Fruit fly (Drosophila melanogaster): ENCODE measurements around the gene CG18273.

The CG18273 gene

dm6 chrX:499589-500041 is 12.2 kb upstream of the CG18273 start (continued):
- TF ChIP-seq gro (GFP tag; optimal IDR thresholded peaks at IDR 0.05) (peak; percentile 92), bowl (GFP tag; IDR thresholded peaks at IDR 0.05) (peak; percentile 35; the same call in 1 of the 2 replicates), CG8924 (tag; optimal IDR thresholded peaks at IDR 0.05) (peak; percentile 86), Dbx (GFP tag; IDR thresholded peaks at IDR 0.05) (peak; percentile 80), NfI (GFP tag; optimal IDR thresholded peaks at IDR 0.05) (peak; percentile 84), CG31224 (GFP tag; IDR thresholded peaks at IDR 0.05) (peak; percentile 44; the same call in 1 of the 2 replicates), CG13287 (GFP tag; IDR thresholded peaks at IDR 0.05; ENCODE audit: partially characterized antibody) (peak; percentile 18), trh (GFP tag; optimal IDR thresholded peaks at IDR 0.05) (no peak), pita (GFP tag; optimal IDR thresholded peaks at IDR 0.05) (no peak), wek (GFP tag; optimal IDR thresholded peaks at IDR 0.05) (peak; percentile 66), CG31388 (GFP tag; optimal IDR thresholded peaks at IDR 0.05) (no peak), Lhr (GFP tag; optimal IDR thresholded peaks at IDR 0.05) (no peak), CG8765 (GFP tag; IDR thresholded peaks at IDR 0.05) (no peak), bab2 (GFP tag; optimal IDR thresholded peaks at IDR 0.05) (peak; percentile 70), zfh1 (GFP tag; IDR thresholded peaks at IDR 0.05) (peak; percentile 53; the same call in 2 of the 3 replicates), sc (optimal IDR thresholded peaks at IDR 0.05) (no peak), sc (GFP tag; optimal IDR thresholded peaks at IDR 0.05) (peak; percentile 28), CG31441 (GFP tag; IDR thresholded peaks at IDR 0.05) (no peak), HmgD (GFP tag; optimal IDR thresholded peaks at IDR 0.05) (peak; percentile 61), tio (GFP tag; optimal IDR thresholded peaks at IDR 0.05) (peak; percentile 64), Sox102F (GFP tag; optimal IDR thresholded peaks at IDR 0.05) (no peak), al (GFP tag; IDR thresholded peaks at IDR 0.05) (peak; percentile 63; the same call in 1 of the 2 replicates), CG15479 (GFP tag; optimal IDR thresholded peaks at IDR 0.05) (no peak), YL-1 (GFP tag; optimal IDR thresholded peaks at IDR 0.05) (peak; percentile 55), CTCF (GFP tag; optimal IDR thresholded peaks at IDR 0.05) (peak; percentile 32), CG10267 (tag; optimal IDR thresholded peaks at IDR 0.05) (peak; percentile 62), CG3407 (GFP tag; optimal IDR thresholded peaks at IDR 0.05) (peak; percentile 71), pb (GFP tag; optimal IDR thresholded peaks at IDR 0.05) (peak; percentile 78), jigr1 (GFP tag; IDR thresholded peaks at IDR 0.05) (no peak), CG10654 (GFP tag; optimal IDR thresholded peaks at IDR 0.05) (peak; percentile 66), klu (GFP tag; IDR thresholded peaks at IDR 0.05) (peak; percentile 48; the same call in 1 of the 2 replicates), da (GFP tag; optimal IDR thresholded peaks at IDR 0.05) (peak; percentile 54), CHES-1-like (GFP tag; optimal IDR thresholded peaks at IDR 0.05) (peak; percentile 81), Ptx1 (GFP tag; IDR thresholded peaks at IDR 0.05) (peak; percentile 72), Gug (GFP tag; IDR thresholded peaks at IDR 0.05) (peak; percentile 37; the same call in 1 of the 4 replicates), CG11093 (GFP tag; IDR thresholded peaks at IDR 0.05) (peak; percentile 51; the same call in 1 of the 3 replicates), Asciz (GFP tag; optimal IDR thresholded peaks at IDR 0.05) (peak; percentile 73), sima (GFP tag; optimal IDR thresholded peaks at IDR 0.05) (peak; percentile 20), CG6175 (GFP tag; IDR thresholded peaks at IDR 0.05) (peak; percentile 54; the same call in 1 of the 3 replicates), Usf (GFP tag; optimal IDR thresholded peaks at IDR 0.05) (peak; percentile 58), Ravus (GFP tag; IDR thresholded peaks at IDR 0.05) (peak; percentile 33; the same call in 1 of the 2 replicates), ems (GFP tag; optimal IDR thresholded peaks at IDR 0.05) (peak; percentile 72), CG16813 (GFP tag; IDR thresholded peaks at IDR 0.05; ENCODE audit: partially characterized antibody) (no peak), CrebB (tag; optimal IDR thresholded peaks at IDR 0.05) (peak; percentile 87), CG11695 (GFP tag; IDR thresholded peaks at IDR 0.05) (peak; percentile 82; the same call in 2 of the 3 replicates), CG15514 (GFP tag; optimal IDR thresholded peaks at IDR 0.05) (peak; percentile 86), CG7786 (GFP tag; optimal IDR thresholded peaks at IDR 0.05) (peak; percentile 85), CG1832 (GFP tag; optimal IDR thresholded peaks at IDR 0.05) (no peak), dmrt99B (tag; optimal IDR thresholded peaks at IDR 0.05) (peak; percentile 88), CG4424 (GFP tag; optimal IDR thresholded peaks at IDR 0.05) (peak; percentile 72), CG17568 (GFP tag; optimal IDR thresholded peaks at IDR 0.05) (peak; percentile 88)

All from whole organism, embryonic.